Fruit fly (Drosophila melanogaster) whole organism, pupa: ENCODE results near the gene TwdlZ.

ENCODE experiments used
- CG10348 ChIP-seq: fragments of 200-800 bp; sonication (Bioruptor generic); IDR thresholded peaks from 2 replicates; pipeline ENCODE4 v1.3.6; 2022; ENCODE audit warnings: missing biosample characterization, missing genetic modification characterization
- CG12605 ChIP-seq: fragments of 200-800 bp; sonication (Bioruptor generic); IDR thresholded peaks from 2 replicates; pipeline ENCODE4 v1.3.6; 2022; ENCODE audit warnings: missing biosample characterization, missing genetic modification characterization
- CG13204 ChIP-seq: fragments of 200-800 bp; sonication (Bioruptor generic); optimal IDR thresholded peaks from 2 replicates; lab custom pipeline; 2018; ENCODE audit warnings: missing biosample characterization, mild to moderate bottlenecking, missing genetic modification characterization, moderate library complexity
- CG14655 ChIP-seq: fragments of 200-800 bp; sonication (Bioruptor generic); optimal IDR thresholded peaks from 3 replicates; lab custom pipeline; 2017; ENCODE audit warnings: mild to moderate bottlenecking, missing biosample characterization, missing genetic modification reagents, missing genetic modification characterization
- CG15710 ChIP-seq: fragments of 200-800 bp; sonication (Bioruptor generic); optimal IDR thresholded peaks from 2 replicates; lab custom pipeline; 2018; ENCODE audit warnings: missing biosample characterization, mild to moderate bottlenecking, missing genetic modification characterization, moderate library complexity
- CG4496 ChIP-seq: fragments of 200-800 bp; sonication (Bioruptor generic); IDR thresholded peaks from 3 replicates; pipeline ENCODE4 v1.3.6; 2022; ENCODE audit warnings: missing biosample characterization, missing genetic modification characterization
- CG8159 ChIP-seq: fragments of 200-800 bp; sonication (Bioruptor generic); optimal IDR thresholded peaks from 3 replicates; lab custom pipeline; 2018; ENCODE audit warnings: missing biosample characterization, mild to moderate bottlenecking, missing genetic modification characterization, moderate library complexity
- CG8301 ChIP-seq: fragments of 200-800 bp; sonication (Bioruptor generic); optimal IDR thresholded peaks from 2 replicates; lab custom pipeline; 2018; ENCODE audit warnings: missing biosample characterization, mild to moderate bottlenecking, missing genetic modification characterization
- D1 ChIP-seq: fragments of 200-800 bp; sonication (Bioruptor generic); optimal IDR thresholded peaks from 2 replicates; lab custom pipeline; 2018; ENCODE audit warnings: missing biosample characterization, mild to moderate bottlenecking, missing genetic modification characterization, moderate library complexity
- Ets98B ChIP-seq: fragments of 200-800 bp; sonication (Bioruptor generic); IDR thresholded peaks from 2 replicates; pipeline ENCODE4 v1.3.6; 2022; ENCODE audit warnings: missing biosample characterization, missing genetic modification characterization
- Pif1A ChIP-seq: fragments of 200-800 bp; sonication (Bioruptor generic); optimal IDR thresholded peaks from 3 replicates; lab custom pipeline; 2016; ENCODE audit warnings: missing biosample characterization, missing genetic modification characterization
- fd96Ca ChIP-seq: fragments of 200-800 bp; sonication (Bioruptor generic); IDR thresholded peaks from 3 replicates; pipeline ENCODE4 v1.3.6; 2022; ENCODE audit warnings: missing biosample characterization, missing genetic modification characterization
- gl ChIP-seq: fragments of 200-800 bp; sonication (Bioruptor generic); optimal IDR thresholded peaks from 2 replicates; lab custom pipeline; 2018; ENCODE audit warnings: missing biosample characterization, mild to moderate bottlenecking, missing genetic modification characterization

DNA sequence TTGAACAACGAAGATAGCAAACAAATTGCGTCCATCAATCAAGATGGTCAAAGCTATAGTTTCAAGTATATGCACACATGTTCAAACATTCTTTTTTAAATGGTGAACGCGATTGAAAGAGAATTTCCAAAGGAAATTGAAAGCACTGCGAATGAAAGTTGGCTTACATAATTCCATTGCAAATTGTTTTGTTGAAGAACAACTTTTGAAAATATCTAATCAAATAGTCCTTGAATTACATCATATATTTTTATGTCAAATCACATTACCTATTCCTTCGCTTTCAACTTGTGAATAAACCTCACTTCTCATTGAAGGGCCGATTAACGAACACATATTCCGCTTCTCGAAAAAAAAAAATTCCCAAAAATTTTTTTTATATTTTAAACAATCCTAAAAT lies 2.6 kb downstream of the TwdlZ start, which contains the start of gene CG32568:
- TF ChIP-seq CG15710 (no peak), CG14655 (GFP tag; lab: Kevin White, UChicago) (no peak), CG10348 (GFP tag; lab: Robert Waterston, UW) (no peak), fd96Ca (GFP tag; lab: Robert Waterston, UW) (no peak), D1 (tag; lab: Kevin White, UChicago) (no peak), CG12605 (GFP tag; lab: Robert Waterston, UW) (no peak), Pif1A (GFP tag; lab: Kevin White, UChicago) (no peak), CG4496 (GFP tag; lab: Robert Waterston, UW) (no peak), CG8159 (no peak), CG8301 (tag; lab: Kevin White, UChicago) (no peak), CG13204 (GFP tag; lab: Kevin White, UChicago) (no peak), gl (no peak), Ets98B (GFP tag; lab: Robert Waterston, UW) (no peak)
